Worm (Caenorhabditis elegans) whole organism, L4/young adult: ENCODE measurements around the gene T06C12.11.

Experiments used
- W03F9.2 ChIP-seq: fragments of 150-350 bp; optimal IDR thresholded peaks from 2 replicates; lab custom pipeline; 2014; ENCODE audit warnings: missing biosample characterization, missing genetic modification characterization
- dao-5 ChIP-seq: sonication (generic microtip); optimal IDR thresholded peaks from 2 replicates; lab custom pipeline; 2016; ENCODE audit warnings: missing genotype, missing genetic modification characterization, moderate library complexity, missing compliant biosample characterization
- him-1 ChIP-seq: sonication (generic microtip); optimal IDR thresholded peaks from 2 replicates; lab custom pipeline; 2016; ENCODE audit warnings: missing genotype, missing genetic modification reagents, missing genetic modification characterization, missing compliant biosample characterization

DNA sequence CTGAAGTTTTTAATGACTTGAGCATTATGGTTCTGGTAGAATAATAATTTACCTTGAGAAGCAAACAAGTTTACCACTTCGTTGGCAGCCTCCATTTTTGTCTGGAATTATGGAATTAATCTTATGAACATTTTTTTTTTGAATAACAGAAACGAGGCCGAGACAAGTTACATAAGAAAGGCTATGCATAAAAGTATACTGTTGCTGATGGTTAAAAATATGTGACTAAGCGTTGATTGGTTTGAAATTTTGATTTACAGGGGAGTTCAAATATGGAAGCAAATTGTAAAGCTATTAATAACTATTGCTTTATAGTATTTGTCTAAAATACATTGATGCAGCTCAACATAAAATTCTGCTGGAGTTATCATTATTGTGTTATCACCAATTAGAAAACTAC is 4.0 kb upstream of the T06C12.11 start, which contains the start of gene cgt-1:
- TF ChIP-seq him-1 (tag; lab: Kevin White, UChicago) (no peak), dao-5 (tag; lab: Kevin White, UChicago) (no peak), W03F9.2 (no peak)
